Worm (Caenorhabditis elegans) whole organism, L4 larva: Measurements from ENCODE around the gene F32D1.7.

Source experiments
- D1046.2 ChIP-seq: fragments of 200-800 bp; sonication (Bioruptor generic); IDR thresholded peaks from 2 replicates; pipeline ENCODE4 v1.3.6; 2022; ENCODE audit warnings: missing genetic modification characterization, missing compliant biosample characterization
- F26F4.8 ChIP-seq: fragments of 200-800 bp; sonication (Bioruptor generic); conservative IDR thresholded peaks from 2 replicates; pipeline ENCODE4 v1.3.6; 2022; ENCODE audit warnings: missing genetic modification characterization, missing compliant biosample characterization
- F37D6.2 ChIP-seq: sonication (generic microtip); optimal IDR thresholded peaks from 2 replicates; lab custom pipeline; 2016; ENCODE audit warnings: mild to moderate bottlenecking, missing genetic modification characterization, missing compliant biosample characterization
- T26A8.4 ChIP-seq: fragments of 200-800 bp; sonication (Bioruptor generic); IDR thresholded peaks from 2 replicates; pipeline ENCODE4 v1.3.6; 2022; ENCODE audit warnings: missing genetic modification characterization, missing compliant biosample characterization
- Y105C5A.15 ChIP-seq: fragments of 200-800 bp; sonication (Bioruptor generic); IDR thresholded peaks from 2 replicates; pipeline ENCODE4 v1.3.6; 2022; ENCODE audit warnings: missing genetic modification characterization, missing compliant biosample characterization
- Y48G9A.11 ChIP-seq: fragments of 200-800 bp; sonication (Bioruptor generic); IDR thresholded peaks from 2 replicates; pipeline ENCODE4 v1.3.6; 2022; ENCODE audit warnings: missing genetic modification reagents, missing genetic modification characterization, missing compliant biosample characterization
- Y5F2A.4 ChIP-seq: fragments of 200-800 bp; sonication (Bioruptor generic); optimal IDR thresholded peaks from 2 replicates; lab custom pipeline; 2018; ENCODE audit warnings: mild to moderate bottlenecking, missing genetic modification characterization, missing compliant biosample characterization
- Y75B8A.6 ChIP-seq: fragments of 200-800 bp; sonication (Bioruptor generic); IDR thresholded peaks from 2 replicates; pipeline ENCODE4 v1.3.6; 2022; ENCODE audit warnings: missing genetic modification reagents, missing genetic modification characterization, missing compliant biosample characterization
- aly-2 ChIP-seq: sonication (generic microtip); optimal IDR thresholded peaks from 2 replicates; lab custom pipeline; 2018; ENCODE audit warnings: missing biosample characterization, missing genetic modification characterization
- attf-4 ChIP-seq: sonication (generic microtip); optimal IDR thresholded peaks from 3 replicates; lab custom pipeline; 2017; ENCODE audit warnings: missing biosample characterization, missing genetic modification characterization
- ceh-20 ChIP-seq: fragments of 200-800 bp; sonication (Bioruptor generic); IDR thresholded peaks from 2 replicates; pipeline ENCODE4 v1.3.6; 2022; ENCODE audit warnings: missing genetic modification reagents, missing genetic modification characterization, missing compliant biosample characterization
- ceh-32 ChIP-seq: sonication (generic microtip); optimal IDR thresholded peaks from 2 replicates; lab custom pipeline; 2016; ENCODE audit warnings: mild to moderate bottlenecking, missing genetic modification characterization, missing compliant biosample characterization; ENCODE audit not compliant: poor library complexity
- ceh-44 ChIP-seq: fragments of 200-800 bp; sonication (Bioruptor generic); IDR thresholded peaks from 2 replicates; pipeline ENCODE4 v1.3.6; 2022; ENCODE audit warnings: missing genetic modification reagents, missing genetic modification characterization, missing compliant biosample characterization
- ces-1 ChIP-seq: fragments of 150-350 bp; sonication (generic microtip); optimal IDR thresholded peaks from 4 replicates; lab custom pipeline; 2014; ENCODE audit warnings: missing biosample characterization, missing genetic modification reagents, missing genetic modification characterization
- daf-19 ChIP-seq: fragments of 200-800 bp; sonication (Bioruptor generic); conservative IDR thresholded peaks from 2 replicates; pipeline ENCODE4 v1.3.6; 2022; ENCODE audit warnings: missing genetic modification characterization, missing compliant biosample characterization
- dmd-8 ChIP-seq: fragments of 200-800 bp; sonication (Bioruptor generic); IDR thresholded peaks from 2 replicates; pipeline ENCODE4 v1.3.6; 2022; ENCODE audit warnings: missing genetic modification characterization, missing compliant biosample characterization
- dpl-1 ChIP-seq: fragments of 150-350 bp; optimal IDR thresholded peaks from 2 replicates; lab custom pipeline; 2014; ENCODE audit warnings: missing biosample characterization, missing genetic modification reagents, missing genetic modification characterization
- egl-43 ChIP-seq: fragments of 200-800 bp; sonication (Bioruptor generic); IDR thresholded peaks from 2 replicates; pipeline ENCODE4 v1.3.6; 2022; ENCODE audit warnings: missing genetic modification reagents, missing genetic modification characterization, missing compliant biosample characterization
- gei-8 ChIP-seq: fragments of 200-800 bp; sonication (Bioruptor generic); optimal IDR thresholded peaks from 2 replicates; lab custom pipeline; 2018; ENCODE audit warnings: mild to moderate bottlenecking, missing genetic modification characterization, missing compliant biosample characterization
- hlh-11 ChIP-seq: fragments of 200-800 bp; sonication (Bioruptor generic); optimal IDR thresholded peaks from 2 replicates; lab custom pipeline; 2018; ENCODE audit warnings: mild to moderate bottlenecking, missing genetic modification characterization, missing compliant biosample characterization
- lin-1 ChIP-seq: fragments of 200-800 bp; sonication (Bioruptor generic); IDR thresholded peaks from 2 replicates; pipeline ENCODE4 v1.3.6; 2022; ENCODE audit warnings: missing genetic modification reagents, missing genetic modification characterization, missing compliant biosample characterization
- lin-15B ChIP-seq: fragments of 150-350 bp; sonication (generic microtip); optimal IDR thresholded peaks from 3 replicates; lab custom pipeline; 2014; ENCODE audit warnings: missing biosample characterization, missing genetic modification characterization
- lin-29 ChIP-seq: fragments of 200-800 bp; sonication (Bioruptor generic); IDR thresholded peaks from 2 replicates; pipeline ENCODE4 v1.3.6; 2022; ENCODE audit warnings: missing genetic modification reagents, missing genetic modification characterization, missing compliant biosample characterization
- lin-39 ChIP-seq: fragments of 150-350 bp; optimal IDR thresholded peaks from 2 replicates; lab custom pipeline; 2014; ENCODE audit warnings: missing biosample characterization, missing genetic modification reagents, missing genetic modification characterization
- lsy-2 ChIP-seq, 2 experiments: fragments of 150-350 bp in 1 of 2; sonication (generic microtip) in 1 of 2; optimal IDR thresholded peaks; 2 replicates each; lab custom pipeline; 2014 to 2017; ENCODE audit warnings: missing biosample characterization in 2 of 2, missing genetic modification characterization in 2 of 2
- madf-5 ChIP-seq, 2 experiments: fragments of 200-800 bp; sonication (Bioruptor generic); IDR thresholded peaks; 2 replicates each; pipeline ENCODE4 v1.3.6; 2022; ENCODE audit warnings: missing compliant biosample characterization in 2 of 2, missing genetic modification characterization in 2 of 2
- mxl-2 ChIP-seq: fragments of 200-800 bp; sonication (Bioruptor generic); conservative IDR thresholded peaks from 2 replicates; pipeline ENCODE4 v1.3.6; 2022; ENCODE audit warnings: missing genetic modification reagents, missing genetic modification characterization, missing compliant biosample characterization
- nhr-10 ChIP-seq: fragments of 150-350 bp; optimal IDR thresholded peaks from 2 replicates; lab custom pipeline; 2014; ENCODE audit warnings: missing biosample characterization, missing genetic modification characterization
- nhr-11 ChIP-seq: fragments of 150-350 bp; optimal IDR thresholded peaks from 2 replicates; lab custom pipeline; 2014; ENCODE audit warnings: missing biosample characterization, missing genetic modification characterization
- nhr-237 ChIP-seq: sonication (generic microtip); optimal IDR thresholded peaks from 2 replicates; lab custom pipeline; 2017; ENCODE audit warnings: missing biosample characterization, missing genetic modification characterization
- nhr-28 ChIP-seq: fragments of 150-350 bp; optimal IDR thresholded peaks from 2 replicates; lab custom pipeline; 2014; ENCODE audit warnings: missing biosample characterization, missing genetic modification characterization
- nhr-41 ChIP-seq: fragments of 200-800 bp; sonication (Bioruptor generic); IDR thresholded peaks from 2 replicates; pipeline ENCODE4 v1.3.6; 2022; ENCODE audit warnings: missing genetic modification reagents, missing genetic modification characterization, missing compliant biosample characterization
- nhr-42 ChIP-seq: fragments of 200-800 bp; sonication (Bioruptor generic); IDR thresholded peaks from 2 replicates; pipeline ENCODE4 v1.3.6; 2022; ENCODE audit warnings: missing genetic modification characterization, missing compliant biosample characterization
- php-3 ChIP-seq: fragments of 200-800 bp; sonication (Bioruptor generic); IDR thresholded peaks from 2 replicates; pipeline ENCODE4 v1.3.6; 2022; ENCODE audit warnings: missing genetic modification reagents, missing genetic modification characterization, missing compliant biosample characterization
- pqm-1 ChIP-seq: sonication (generic microtip); optimal IDR thresholded peaks from 2 replicates; lab custom pipeline; 2017; ENCODE audit warnings: missing biosample characterization, missing genetic modification characterization
- set-16 ChIP-seq: fragments of 200-800 bp; sonication (Bioruptor generic); IDR thresholded peaks from 2 replicates; pipeline ENCODE4 v1.3.6; 2022; ENCODE audit warnings: missing genetic modification reagents, missing genetic modification characterization, missing compliant biosample characterization
- tra-1 ChIP-seq: fragments of 200-800 bp; sonication (Bioruptor generic); IDR thresholded peaks from 2 replicates; pipeline ENCODE4 v1.3.6; 2022; ENCODE audit warnings: missing genetic modification reagents, missing genetic modification characterization, missing compliant biosample characterization
- unc-130 ChIP-seq: sonication (generic microtip); optimal IDR thresholded peaks from 2 replicates; lab custom pipeline; 2016; ENCODE audit warnings: missing genetic modification reagents, missing genetic modification characterization, missing compliant biosample characterization
- vab-7 ChIP-seq: fragments of 200-800 bp; sonication (Bioruptor generic); IDR thresholded peaks from 2 replicates; pipeline ENCODE4 v1.3.6; 2022; ENCODE audit warnings: missing genetic modification reagents, missing genetic modification characterization, missing compliant biosample characterization
- zfp-2 ChIP-seq: sonication (generic microtip); optimal IDR thresholded peaks from 2 replicates; lab custom pipeline; 2016; ENCODE audit warnings: mild to moderate bottlenecking, missing genetic modification characterization, missing compliant biosample characterization
- zip-2 ChIP-seq: fragments of 150-350 bp; optimal IDR thresholded peaks from 2 replicates; lab custom pipeline; 2014; ENCODE audit warnings: missing biosample characterization, missing genetic modification characterization
- ztf-11 ChIP-seq: fragments of 150-350 bp; optimal IDR thresholded peaks from 2 replicates; lab custom pipeline; 2014; ENCODE audit warnings: missing biosample characterization, missing genetic modification characterization

F32D1.7 gene

ce11 chrV:4371309-4371933, 4.6 kb downstream of the F32D1.7 start, which contains the start of the genes gmpr-1 and fipp-1 (continued):
- TF ChIP-seq nhr-28 (tag; lab: Kevin White, UChicago): no peak
- TF ChIP-seq daf-19 (GFP tag; lab: Robert Waterston, UW): no peak
- no peak for TF ChIP-seq nhr-10 (tag; lab: Kevin White, UChicago)
- TF ChIP-seq vab-7 (GFP tag; lab: Robert Waterston, UW): no peak
- no peak for TF ChIP-seq Y5F2A.4 (GFP tag; lab: Kevin White, UChicago)
- no peak for TF ChIP-seq F26F4.8 (GFP tag; lab: Robert Waterston, UW)
- TF ChIP-seq mxl-2 (GFP tag; lab: Robert Waterston, UW): no peak
- TF ChIP-seq Y75B8A.6 (GFP tag; lab: Robert Waterston, UW): no peak
- no peak for TF ChIP-seq lin-39
- TF ChIP-seq hlh-11 (tag; lab: Kevin White, UChicago): peak; percentile 23
- peak in 1 of 2 experiments; percentile 73 for TF ChIP-seq lsy-2 (tag; optimal IDR thresholded peaks at IDR 0.05; lab: Kevin White, UChicago)
- TF ChIP-seq ces-1 (GFP tag; lab: Kevin White, UChicago): no peak
- no peak for TF ChIP-seq F37D6.2 (tag; lab: Kevin White, UChicago)
- no peak for TF ChIP-seq attf-4 (tag; lab: Kevin White, UChicago)
- TF ChIP-seq lin-29: no peak
- no peak for TF ChIP-seq zfp-2 (tag; lab: Kevin White, UChicago)
- no peak for TF ChIP-seq aly-2 (tag; lab: Kevin White, UChicago)
- TF ChIP-seq php-3: no peak
- no peak for TF ChIP-seq nhr-237 (tag; lab: Kevin White, UChicago)
- no peak for TF ChIP-seq zip-2
- no peak for TF ChIP-seq nhr-11 (tag; lab: Kevin White, UChicago)
- no peak for TF ChIP-seq gei-8
- peak; percentile 67 for TF ChIP-seq pqm-1 (tag; lab: Kevin White, UChicago)
- TF ChIP-seq dmd-8 (GFP tag; lab: Robert Waterston, UW): no peak
- no peak for TF ChIP-seq ztf-11
- TF ChIP-seq egl-43 (GFP tag; lab: Robert Waterston, UW): no peak
- peak; percentile 67 for TF ChIP-seq dpl-1 (GFP tag; lab: Kevin White, UChicago)
- no peak for TF ChIP-seq madf-5 (GFP tag; IDR thresholded peaks at IDR 0.05; lab: Robert Waterston, UW)
- TF ChIP-seq nhr-42 (GFP tag; lab: Robert Waterston, UW): no peak
- no peak for TF ChIP-seq lin-1 (GFP tag; lab: Robert Waterston, UW)
- TF ChIP-seq ceh-44: no peak
- TF ChIP-seq tra-1 (GFP tag; lab: Robert Waterston, UW): no peak
- TF ChIP-seq ceh-20 (GFP tag; lab: Robert Waterston, UW): no peak
- peak; percentile 80 for TF ChIP-seq Y48G9A.11 (GFP tag; lab: Robert Waterston, UW)
- no peak for TF ChIP-seq unc-130 (GFP tag; lab: Kevin White, UChicago)
- TF ChIP-seq lin-15B (tag; lab: Kevin White, UChicago): no peak
- TF ChIP-seq ceh-32: no peak
- no peak for TF ChIP-seq nhr-41 (GFP tag; lab: Robert Waterston, UW)

DNA sequence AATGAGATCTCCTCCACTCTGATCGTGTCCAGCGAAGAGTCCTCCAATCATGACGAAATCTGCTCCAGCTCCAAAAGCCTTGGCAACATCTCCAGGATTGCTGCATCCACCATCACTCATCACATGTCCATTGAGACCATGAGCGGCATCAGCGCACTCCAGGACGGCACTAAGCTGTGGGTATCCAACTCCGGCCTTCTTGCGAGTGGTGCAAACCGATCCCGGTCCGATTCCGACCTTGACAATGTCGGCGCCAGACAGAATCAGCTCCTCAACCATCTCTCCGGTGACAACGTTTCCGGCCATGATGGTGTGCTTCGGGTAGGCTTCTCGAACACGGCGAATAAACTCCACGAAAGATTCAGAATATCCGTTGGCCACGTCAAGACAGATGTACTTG, 5.5 kb downstream of the F32D1.7 start:
- TF ChIP-seq set-16 (GFP tag; lab: Robert Waterston, UW): peak; percentile 55; the same call in 1 of the 2 replicates
- TF ChIP-seq ceh-44: no peak
- TF ChIP-seq, all 104 proteins: peak for 1

ce11 chrV:4366440-4366839, 9.5 kb downstream of the F32D1.7 start, which contains the start of gene F32D1.11:
Gene F32D1.11, minus strand, starts transcription at chrV:4366540.
- no peak for TF ChIP-seq T26A8.4 (GFP tag; lab: Robert Waterston, UW)
- no peak for TF ChIP-seq Y105C5A.15 (GFP tag; lab: Robert Waterston, UW)
- no peak for TF ChIP-seq ceh-20 (GFP tag; lab: Robert Waterston, UW)
- TF ChIP-seq D1046.2: no peak
- no peak for TF ChIP-seq lin-39
- TF ChIP-seq, all 104 proteins: peak for 0
